Worm (Caenorhabditis elegans) whole organism, early embryonic: ENCODE measurements around the gene F52D2.6.

Experiments used
- B0310.2 ChIP-seq: sonication (generic microtip); optimal IDR thresholded peaks from 2 replicates; lab custom pipeline; 2016; ENCODE audit warnings: mild to moderate bottlenecking, missing genetic modification characterization, missing compliant biosample characterization
- F13C5.2 ChIP-seq: sonication (generic microtip); optimal IDR thresholded peaks from 2 replicates; lab custom pipeline; 2017; ENCODE audit warnings: mild to moderate bottlenecking, missing genetic modification characterization, inconsistent platforms, missing compliant biosample characterization
- aly-1 ChIP-seq: sonication (generic microtip); optimal IDR thresholded peaks from 2 replicates; lab custom pipeline; 2016; ENCODE audit warnings: missing genetic modification characterization, missing compliant biosample characterization
- ama-1 ChIP-seq: fragments of 150-350 bp; optimal IDR thresholded peaks from 2 replicates; lab custom pipeline; 2014
- ceh-13 ChIP-seq: fragments of 200-800 bp; sonication (Bioruptor generic); optimal IDR thresholded peaks from 2 replicates; lab custom pipeline; 2018; ENCODE audit warnings: mild to moderate bottlenecking, missing genetic modification characterization, missing compliant biosample characterization
- ceh-36 ChIP-seq: sonication (generic microtip); optimal IDR thresholded peaks from 2 replicates; lab custom pipeline; 2016; ENCODE audit warnings: missing genetic modification characterization, inconsistent platforms, missing compliant biosample characterization
- ets-7 ChIP-seq: sonication (generic microtip); optimal IDR thresholded peaks from 2 replicates; lab custom pipeline; 2016; ENCODE audit warnings: missing genotype, missing genetic modification characterization, missing compliant biosample characterization
- flt-1 ChIP-seq: fragments of 200-800 bp; sonication (Bioruptor generic); IDR thresholded peaks from 2 replicates; pipeline ENCODE4 v1.3.6; 2022; ENCODE audit warnings: missing genetic modification characterization, missing compliant biosample characterization
- hmbx-1 ChIP-seq: sonication (generic microtip); optimal IDR thresholded peaks from 2 replicates; lab custom pipeline; 2016; ENCODE audit warnings: mild to moderate bottlenecking, missing genetic modification characterization, missing compliant biosample characterization
- hmg-4 ChIP-seq: fragments of 200-800 bp; sonication (Bioruptor generic); optimal IDR thresholded peaks from 2 replicates; lab custom pipeline; 2018; ENCODE audit warnings: mild to moderate bottlenecking, missing genetic modification characterization, missing compliant biosample characterization
- hnd-1 ChIP-seq: sonication (generic microtip); optimal IDR thresholded peaks from 2 replicates; lab custom pipeline; 2016; ENCODE audit warnings: missing genetic modification characterization, missing compliant biosample characterization
- pes-1 ChIP-seq: fragments of 200-800 bp; sonication (Bioruptor generic); IDR thresholded peaks from 2 replicates; pipeline ENCODE4 v1.3.6; 2022; ENCODE audit warnings: missing genetic modification reagents, missing genetic modification characterization, missing compliant biosample characterization
- scrt-1 ChIP-seq: fragments of 200-800 bp; sonication (Bioruptor generic); IDR thresholded peaks from 2 replicates; pipeline ENCODE4 v1.3.6; 2022; ENCODE audit warnings: missing genetic modification characterization, missing compliant biosample characterization
- sea-1 ChIP-seq: fragments of 200-800 bp; sonication (Bioruptor generic); conservative IDR thresholded peaks from 2 replicates; pipeline ENCODE4 v1.3.6; 2022; ENCODE audit warnings: missing genetic modification characterization, missing compliant biosample characterization
- tbx-11 ChIP-seq: fragments of 200-800 bp; sonication (Bioruptor generic); IDR thresholded peaks from 2 replicates; pipeline ENCODE4 v1.3.6; 2022; ENCODE audit warnings: missing genetic modification characterization, missing compliant biosample characterization
- tbx-37 ChIP-seq: fragments of 200-800 bp; sonication (Bioruptor generic); conservative IDR thresholded peaks from 2 replicates; pipeline ENCODE4 v1.3.6; 2022; ENCODE audit warnings: missing genetic modification reagents, missing genetic modification characterization, missing compliant biosample characterization
- tra-4 ChIP-seq: sonication (generic microtip); optimal IDR thresholded peaks from 2 replicates; lab custom pipeline; 2017; ENCODE audit warnings: missing genetic modification characterization, missing compliant biosample characterization

Gene F52D2.6

DNA sequence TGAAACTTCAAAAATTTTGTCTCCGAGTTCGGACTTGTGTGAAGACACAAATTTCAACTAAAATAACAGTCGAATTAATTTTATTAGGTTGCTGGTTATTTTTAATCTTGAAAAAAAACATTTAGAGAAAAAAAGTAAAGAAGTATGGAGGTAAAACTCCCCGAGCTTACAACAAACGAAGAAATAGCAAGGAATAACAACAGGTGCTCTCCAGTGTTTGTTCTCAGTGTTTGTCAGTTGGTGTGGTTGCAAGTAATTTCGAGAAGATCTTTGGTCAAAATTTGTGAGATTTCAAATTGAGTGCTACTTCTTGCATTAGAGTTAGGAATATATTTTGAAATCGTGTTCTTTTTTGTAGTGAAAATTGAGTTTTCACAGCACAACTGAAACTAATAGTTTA is 9.0 kb downstream of the F52D2.6 start:
- TF ChIP-seq sea-1 = no peak
- TF ChIP-seq hnd-1 = no peak
- TF ChIP-seq tra-4 (tag; lab: Kevin White, UChicago) = no peak
- no peak for TF ChIP-seq ceh-13 (GFP tag; lab: Kevin White, UChicago)
- TF ChIP-seq tbx-37 (GFP tag; lab: Robert Waterston, UW) = no peak
- TF ChIP-seq scrt-1 = no peak
- no peak for TF ChIP-seq hmg-4 (GFP tag; lab: Kevin White, UChicago)
- TF ChIP-seq ama-1 (lab: Kevin White, UChicago) = no peak
- TF ChIP-seq ceh-36 (tag; lab: Kevin White, UChicago) = no peak

ce11 chrX:1989576-1989975 is 13.8 kb downstream of the F52D2.6 start, which contains the start of gene meg-3:
Gene meg-3 (minus strand): TSS chrX:1989607.
- TF ChIP-seq B0310.2 (tag; lab: Kevin White, UChicago) (no peak), tbx-11 (GFP tag; lab: Robert Waterston, UW) (no peak), ama-1 (lab: Kevin White, UChicago) (no peak), flt-1 (GFP tag; lab: Robert Waterston, UW) (no peak), tra-4 (tag; lab: Kevin White, UChicago) (no peak), ceh-36 (tag; lab: Kevin White, UChicago) (no peak), ceh-13 (GFP tag; lab: Kevin White, UChicago) (no peak), aly-1 (no peak), hmbx-1 (no peak), scrt-1 (no peak), tbx-37 (GFP tag; lab: Robert Waterston, UW) (no peak), ets-7 (no peak)

ce11 chrX:1990434-1990833 is 14.6 kb downstream of the F52D2.6 start, which contains the start of gene Y40A1A.2:
Gene Y40A1A.2 (plus strand): TSS chrX:1990734.
- TF ChIP-seq tra-4 (tag; lab: Kevin White, UChicago) = no peak
- TF ChIP-seq aly-1 = no peak
- no peak for TF ChIP-seq ceh-36 (tag; lab: Kevin White, UChicago)
- TF ChIP-seq hmg-4 (GFP tag; lab: Kevin White, UChicago) = no peak
- no peak for TF ChIP-seq F13C5.2 (tag; lab: Kevin White, UChicago)
- no peak for TF ChIP-seq hnd-1
- TF ChIP-seq scrt-1 = no peak
- TF ChIP-seq ets-7 = no peak
- no peak for TF ChIP-seq flt-1 (GFP tag; lab: Robert Waterston, UW)
- TF ChIP-seq pes-1 (GFP tag; lab: Robert Waterston, UW) = no peak
- no peak for TF ChIP-seq tbx-11 (GFP tag; lab: Robert Waterston, UW)
- no peak for TF ChIP-seq tbx-37 (GFP tag; lab: Robert Waterston, UW)
- TF ChIP-seq ama-1 (lab: Kevin White, UChicago) = no peak
- TF ChIP-seq B0310.2 (tag; lab: Kevin White, UChicago) = no peak
- no peak for TF ChIP-seq sea-1
- TF ChIP-seq hmbx-1 = no peak
- TF ChIP-seq ceh-13 (GFP tag; lab: Kevin White, UChicago) = no peak

ce11 chrX:1997934-1998333 is 22.1 kb downstream of the F52D2.6 start, which contains the start of gene Y40A1A.3:
Gene Y40A1A.3 (minus strand): TSS chrX:1998034.
- TF ChIP-seq flt-1 (GFP tag; lab: Robert Waterston, UW) (no peak), B0310.2 (tag; lab: Kevin White, UChicago) (no peak), hmg-4 (GFP tag; lab: Kevin White, UChicago) (no peak), pes-1 (GFP tag; lab: Robert Waterston, UW) (no peak), sea-1 (no peak), ceh-36 (tag; lab: Kevin White, UChicago) (no peak), hmbx-1 (no peak), tbx-11 (GFP tag; lab: Robert Waterston, UW) (no peak), aly-1 (no peak), F13C5.2 (tag; lab: Kevin White, UChicago) (no peak), scrt-1 (no peak), hnd-1 (no peak), tbx-37 (GFP tag; lab: Robert Waterston, UW) (no peak), ama-1 (lab: Kevin White, UChicago) (no peak), tra-4 (tag; lab: Kevin White, UChicago) (no peak), ets-7 (no peak)

ce11 chrX:1998825-1999224 is 23.0 kb downstream of the F52D2.6 start:
- no peak for TF ChIP-seq tra-4 (tag; lab: Kevin White, UChicago)
- TF ChIP-seq sea-1 = 0 out of 2 replicates have a peak, but pooled peaks have one; percentile 8
- no peak for TF ChIP-seq hmg-4 (GFP tag; lab: Kevin White, UChicago)
- TF ChIP-seq scrt-1 = peak; percentile 67; the same call in 1 of the 2 replicates
- TF ChIP-seq F13C5.2 (tag; lab: Kevin White, UChicago) = no peak
- peak; percentile 65 for TF ChIP-seq pes-1 (GFP tag; lab: Robert Waterston, UW)
- TF ChIP-seq tbx-11 (GFP tag; lab: Robert Waterston, UW) = 0 out of 2 replicates have a peak, but pooled peaks have one; percentile 20
- no peak for TF ChIP-seq tbx-37 (GFP tag; lab: Robert Waterston, UW)

DNA sequence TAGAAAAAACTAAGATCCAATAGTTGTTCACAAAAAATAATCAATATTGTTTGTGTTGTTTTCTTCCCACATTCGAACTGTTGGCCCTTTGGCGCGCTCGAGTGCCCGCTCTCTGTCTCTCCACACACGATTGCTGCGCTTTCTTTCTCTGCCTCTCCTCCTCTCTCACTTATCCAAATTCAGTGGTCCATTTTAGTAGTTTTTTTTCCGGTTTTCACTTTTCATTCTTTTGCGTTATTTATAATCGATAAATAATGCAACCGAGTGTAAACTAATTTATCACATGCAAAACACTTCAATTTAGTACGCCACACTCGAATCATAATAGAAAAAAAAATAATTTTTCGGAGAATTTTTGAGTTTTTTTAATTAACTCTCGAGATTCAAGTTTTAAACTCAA is 24.7 kb downstream of the F52D2.6 start:
- TF ChIP-seq tbx-11 (GFP tag; lab: Robert Waterston, UW) = no peak
- no peak for TF ChIP-seq flt-1 (GFP tag; lab: Robert Waterston, UW)
- TF ChIP-seq ceh-13 (GFP tag; lab: Kevin White, UChicago) = no peak
- TF ChIP-seq pes-1 (GFP tag; lab: Robert Waterston, UW) = no peak
- TF ChIP-seq sea-1 = no peak
- TF ChIP-seq hmbx-1 = no peak
- no peak for TF ChIP-seq ama-1 (lab: Kevin White, UChicago)
- no peak for TF ChIP-seq tra-4 (tag; lab: Kevin White, UChicago)
- TF ChIP-seq scrt-1 = no peak
- no peak for TF ChIP-seq F13C5.2 (tag; lab: Kevin White, UChicago)
- no peak for TF ChIP-seq B0310.2 (tag; lab: Kevin White, UChicago)
- no peak for TF ChIP-seq tbx-37 (GFP tag; lab: Robert Waterston, UW)
- no peak for TF ChIP-seq aly-1
- TF ChIP-seq ets-7 = no peak
- no peak for TF ChIP-seq hmg-4 (GFP tag; lab: Kevin White, UChicago)

DNA sequence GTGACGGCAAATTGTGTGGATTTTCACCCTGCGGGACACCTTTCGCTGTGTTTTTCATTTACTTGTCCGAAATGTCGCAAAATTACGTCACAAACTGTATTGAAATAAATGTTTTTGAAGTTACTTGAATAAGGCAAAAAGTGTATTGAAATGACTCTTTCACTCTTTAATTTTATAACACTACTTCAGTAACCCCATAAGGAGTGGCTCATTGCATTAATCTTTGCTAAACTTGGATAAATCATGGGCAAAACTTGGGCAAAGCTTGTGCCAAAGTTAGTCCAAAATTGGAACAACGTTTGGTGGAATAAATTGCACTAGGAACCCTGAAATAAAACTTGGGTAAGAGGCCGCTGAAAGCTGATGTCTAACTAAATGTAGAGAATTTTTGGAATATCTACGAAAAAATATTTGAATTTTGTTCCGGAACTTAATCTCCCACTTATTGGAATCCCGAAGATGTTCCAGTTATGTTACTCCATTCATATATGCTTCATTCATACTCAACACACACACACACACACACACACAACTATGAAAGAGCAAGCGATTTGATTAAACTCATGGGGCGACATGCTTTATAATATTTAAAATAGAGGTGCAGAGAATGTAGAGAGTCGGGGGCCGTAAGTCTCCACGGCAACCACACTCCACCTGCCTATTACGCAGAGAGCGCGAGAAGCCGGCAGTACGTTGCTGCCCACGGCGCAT is 36.9 kb downstream of the F52D2.6 start, which contains the start of gene Y102A11A.9:
Gene Y102A11A.9 (plus strand): TSS at position 661 of the 711 bp plus-strand sequence.
- TF ChIP-seq tbx-11 (GFP tag; lab: Robert Waterston, UW) (no peak), pes-1 (GFP tag; lab: Robert Waterston, UW) (no peak), tbx-37 (GFP tag; lab: Robert Waterston, UW) (no peak), ceh-36 (tag; lab: Kevin White, UChicago) (no peak)
